Comparison of ENCODE assay signal across 5 worm cellular contexts in genomic region chrIII:1791949-1792348, ce11.
TF ChIP-seq lines count a peak whose summit lies in the region.

No protein-coding gene starts in this region.

TF ChIP-seq in whole organism, L1 larva, 84 proteins besides CTCF, POLR2A, EP300 and RAD21:
- TF ChIP-seq aly-2 (tag; optimal IDR thresholded peaks at IDR 0.05; lab: Kevin White, UChicago) (no peak), ceh-82 (tag; optimal IDR thresholded peaks at IDR 0.05; lab: Kevin White, UChicago) (peak in 2 of 3 experiments; percentile 5 to 31), lin-14 (GFP tag; optimal IDR thresholded peaks at IDR 0.05; lab: Kevin White, UChicago) (peak; percentile 72), dpl-1 (GFP tag; optimal IDR thresholded peaks at IDR 0.05; lab: Kevin White, UChicago) (peak in 1 of 3 experiments; percentile 19), snu-23 (GFP tag; optimal IDR thresholded peaks at IDR 0.05; lab: Kevin White, UChicago) (no peak), ces-1 (GFP tag; optimal IDR thresholded peaks at IDR 0.05; lab: Kevin White, UChicago) (peak; percentile 41), nhr-84 (tag; optimal IDR thresholded peaks at IDR 0.05; lab: Kevin White, UChicago) (no peak), lin-15B (tag; optimal IDR thresholded peaks at IDR 0.05; lab: Kevin White, UChicago) (no peak), xbp-1 (tag; optimal IDR thresholded peaks at IDR 0.05; lab: Kevin White, UChicago) (no peak), sox-4 (tag; optimal IDR thresholded peaks at IDR 0.05; lab: Kevin White, UChicago) (no peak), nhr-71 (tag; optimal IDR thresholded peaks at IDR 0.05; lab: Kevin White, UChicago) (peak; percentile 5), lsy-2 (tag; optimal IDR thresholded peaks at IDR 0.05; lab: Kevin White, UChicago) (peak in 1 of 2 experiments; percentile 12), fkh-10 (GFP tag; optimal IDR thresholded peaks at IDR 0.05; lab: Kevin White, UChicago) (peak; percentile 58), unc-86 (tag; optimal IDR thresholded peaks at IDR 0.05; lab: Kevin White, UChicago) (peak; percentile 41)

TF ChIP-seq in whole organism, L3 larva, 47 proteins besides CTCF, POLR2A, EP300 and RAD21:
- TF ChIP-seq lin-39 (tag; optimal IDR thresholded peaks at IDR 0.05; lab: Kevin White, UChicago): peak; percentile 21
- TF ChIP-seq nhr-77 (tag; optimal IDR thresholded peaks at IDR 0.05; lab: Kevin White, UChicago): no peak
- peak; percentile 17 for TF ChIP-seq nfya-1 (tag; optimal IDR thresholded peaks at IDR 0.05; lab: Kevin White, UChicago; ENCODE audit: insufficient read depth)

TF ChIP-seq in whole organism, L4 larva, 104 proteins besides CTCF, POLR2A, EP300 and RAD21:
- TF ChIP-seq fkh-10 (GFP tag; optimal IDR thresholded peaks at IDR 0.05; lab: Kevin White, UChicago): peak; percentile 14
- no peak for TF ChIP-seq ceh-32 (tag; optimal IDR thresholded peaks at IDR 0.05; lab: Kevin White, UChicago; ENCODE audit: poor library complexity)

TF ChIP-seq in whole organism, late embryonic, 69 proteins besides CTCF, POLR2A, EP300 and RAD21:
- peak; percentile 90 for TF ChIP-seq unc-42 (tag; optimal IDR thresholded peaks at IDR 0.05; lab: Kevin White, UChicago)
- no peak for TF ChIP-seq ceh-45 (GFP tag; IDR thresholded peaks at IDR 0.05; lab: Robert Waterston, UW)

TF ChIP-seq in whole organism, mixed stage, embryonic, 35 proteins besides CTCF, POLR2A, EP300 and RAD21:
- TF ChIP-seq cnd-1 (tag; optimal IDR thresholded peaks at IDR 0.05; lab: Kevin White, UChicago) (no peak), mab-5 (tag; optimal IDR thresholded peaks at IDR 0.05; lab: Kevin White, UChicago) (no peak), ces-1 (GFP tag; optimal IDR thresholded peaks at IDR 0.05; lab: Kevin White, UChicago) (peak; percentile 92), unc-39 (tag; optimal IDR thresholded peaks at IDR 0.05; lab: Kevin White, UChicago) (no peak)

Comparison
In these comparisons a context has a peak if more than half of its experiments do, and no peak if none do; other contexts are left out.
1. Of the 29 proteins assayed by ChIP-seq in both whole organism, L4 larva and whole organism, L1 larva: peak only in whole organism, L4 larva: none; only in whole organism, L1 larva: ceh-82 and ces-1; in both: fkh-10; in neither: 24; mixed calls (peak in some experiments, not most) for 2.